Worm (Caenorhabditis elegans) whole organism, L2 larva: ENCODE data around the gene Y97E10C.1.

Source experiments
- R02D3.7 ChIP-seq: fragments of 150-350 bp; optimal IDR thresholded peaks from 2 replicates; lab custom pipeline; 2014; ENCODE audit warnings: missing biosample characterization, missing genetic modification characterization
- ama-1 ChIP-seq: fragments of 150-350 bp; optimal IDR thresholded peaks from 2 replicates; lab custom pipeline; 2018; ENCODE audit warnings: inconsistent platforms
- nhr-77 ChIP-seq: fragments of 150-350 bp; optimal IDR thresholded peaks from 2 replicates; lab custom pipeline; 2014; ENCODE audit warnings: missing biosample characterization, missing genetic modification characterization
- sem-4 ChIP-seq: fragments of 150-350 bp; optimal IDR thresholded peaks from 2 replicates; lab custom pipeline; 2014; ENCODE audit warnings: missing biosample characterization, missing genetic modification reagents, missing genetic modification characterization
- zag-1 ChIP-seq: fragments of 150-350 bp; optimal IDR thresholded peaks from 2 replicates; lab custom pipeline; 2014; ENCODE audit warnings: missing biosample characterization, missing genetic modification characterization
- ztf-11 ChIP-seq: sonication (generic microtip); optimal IDR thresholded peaks from 2 replicates; lab custom pipeline; 2017; ENCODE audit warnings: missing biosample characterization, missing genetic modification characterization

- TF ChIP-seq nhr-77 (tag; lab: Kevin White, UChicago) (no peak), sem-4 (no peak), zag-1 (tag; lab: Kevin White, UChicago) (no peak), ztf-11 (tag; lab: Kevin White, UChicago) (no peak), ama-1 (no peak), R02D3.7 (no peak)
Measured at ce11 chrV:7773647-7774046, 45.0 kb downstream of the Y97E10C.1 start.
